Worm (Caenorhabditis elegans) whole organism, L4 larva: ENCODE results near the gene his-42.

ENCODE experiments used
- D1046.2 ChIP-seq: fragments of 200-800 bp; sonication (Bioruptor generic); IDR thresholded peaks from 2 replicates; pipeline ENCODE4 v1.3.6; 2022; ENCODE audit warnings: missing genetic modification characterization, missing compliant biosample characterization
- F10B5.3 ChIP-seq: sonication (generic microtip); optimal IDR thresholded peaks from 2 replicates; lab custom pipeline; 2016; ENCODE audit warnings: mild to moderate bottlenecking, missing genetic modification characterization, missing compliant biosample characterization
- F44E2.7 ChIP-seq: fragments of 200-800 bp; sonication (Bioruptor generic); IDR thresholded peaks from 2 replicates; pipeline ENCODE4 v2.1.2; 2022; ENCODE audit warnings: missing genetic modification characterization, missing compliant biosample characterization
- F49E8.2 ChIP-seq: sonication (generic microtip); optimal IDR thresholded peaks from 2 replicates; lab custom pipeline; 2016; ENCODE audit warnings: missing compliant biosample characterization, mild to moderate bottlenecking, missing genetic modification characterization, borderline replicate concordance
- R02D3.7 ChIP-seq: fragments of 150-350 bp; sonication (generic microtip); optimal IDR thresholded peaks from 3 replicates; lab custom pipeline; 2014; ENCODE audit warnings: missing biosample characterization, missing genetic modification characterization
- T20F7.1 ChIP-seq: fragments of 200-800 bp; sonication (Bioruptor generic); optimal IDR thresholded peaks from 2 replicates; lab custom pipeline; 2018; ENCODE audit warnings: mild to moderate bottlenecking, missing genetic modification characterization, missing compliant biosample characterization
- Y105C5A.15 ChIP-seq: fragments of 200-800 bp; sonication (Bioruptor generic); IDR thresholded peaks from 2 replicates; pipeline ENCODE4 v1.3.6; 2022; ENCODE audit warnings: missing genetic modification characterization, missing compliant biosample characterization
- ZK337.2 ChIP-seq: fragments of 200-800 bp; sonication (Bioruptor generic); IDR thresholded peaks from 2 replicates; pipeline ENCODE4 v1.3.6; 2022; ENCODE audit warnings: missing genetic modification reagents, missing genetic modification characterization, missing compliant biosample characterization
- ZK546.5 ChIP-seq, 2 experiments: sonication (generic microtip); optimal IDR thresholded peaks; 2 replicates each; lab custom pipeline; 2017; ENCODE audit warnings: missing biosample characterization in 2 of 2, missing genetic modification characterization in 2 of 2
- aly-2 ChIP-seq: sonication (generic microtip); optimal IDR thresholded peaks from 2 replicates; lab custom pipeline; 2018; ENCODE audit warnings: missing biosample characterization, missing genetic modification characterization
- arid-1 ChIP-seq: fragments of 200-800 bp; sonication (Bioruptor generic); conservative IDR thresholded peaks from 2 replicates; pipeline ENCODE4 v1.3.6; 2022; ENCODE audit warnings: missing genetic modification reagents, missing genetic modification characterization, missing compliant biosample characterization
- attf-4 ChIP-seq: sonication (generic microtip); optimal IDR thresholded peaks from 3 replicates; lab custom pipeline; 2017; ENCODE audit warnings: missing biosample characterization, missing genetic modification characterization
- ceh-32 ChIP-seq: sonication (generic microtip); optimal IDR thresholded peaks from 2 replicates; lab custom pipeline; 2016; ENCODE audit warnings: mild to moderate bottlenecking, missing genetic modification characterization, missing compliant biosample characterization; ENCODE audit not compliant: poor library complexity
- ceh-44 ChIP-seq: fragments of 200-800 bp; sonication (Bioruptor generic); IDR thresholded peaks from 2 replicates; pipeline ENCODE4 v1.3.6; 2022; ENCODE audit warnings: missing genetic modification reagents, missing genetic modification characterization, missing compliant biosample characterization
- ceh-62 ChIP-seq: sonication (generic microtip); optimal IDR thresholded peaks from 2 replicates; lab custom pipeline; 2017; ENCODE audit warnings: missing biosample characterization, missing genetic modification characterization
- ceh-82 ChIP-seq: sonication (generic microtip); optimal IDR thresholded peaks from 2 replicates; lab custom pipeline; 2017; ENCODE audit warnings: missing biosample characterization, missing genetic modification characterization
- daf-12 ChIP-seq: fragments of 150-350 bp; optimal IDR thresholded peaks from 2 replicates; lab custom pipeline; 2014; ENCODE audit warnings: missing biosample characterization, missing genetic modification reagents, missing genetic modification characterization
- dmd-9 ChIP-seq: fragments of 200-800 bp; sonication (Bioruptor generic); IDR thresholded peaks from 2 replicates; pipeline ENCODE4 v1.3.6; 2022; ENCODE audit warnings: missing genetic modification reagents, missing genetic modification characterization, missing compliant biosample characterization
- dpl-1 ChIP-seq: fragments of 150-350 bp; optimal IDR thresholded peaks from 2 replicates; lab custom pipeline; 2014; ENCODE audit warnings: missing biosample characterization, missing genetic modification reagents, missing genetic modification characterization
- duxl-1 ChIP-seq: sonication (generic microtip); optimal IDR thresholded peaks from 2 replicates; lab custom pipeline; 2016; ENCODE audit warnings: mild to moderate bottlenecking, missing genetic modification characterization, moderate library complexity, missing compliant biosample characterization; ENCODE audit not compliant: poor library complexity
- egl-27 ChIP-seq: sonication (generic microtip); optimal IDR thresholded peaks from 3 replicates; lab custom pipeline; 2017; ENCODE audit warnings: missing biosample characterization, missing genetic modification reagents, missing genetic modification characterization
- fos-1 ChIP-seq: fragments of 150-350 bp; optimal IDR thresholded peaks from 2 replicates; lab custom pipeline; 2014; ENCODE audit warnings: missing biosample characterization, missing genetic modification characterization
- hlh-30 ChIP-seq: sonication (generic microtip); optimal IDR thresholded peaks from 2 replicates; lab custom pipeline; 2017; ENCODE audit warnings: antibody characterized with exemption, mild to moderate bottlenecking, missing genetic modification characterization, missing compliant biosample characterization; ENCODE audit not compliant: insufficient read depth
- hmg-1.1 ChIP-seq: fragments of 200-800 bp; sonication (Bioruptor generic); IDR thresholded peaks from 2 replicates; pipeline ENCODE4 v1.3.6; 2022; ENCODE audit warnings: missing genetic modification reagents, missing genetic modification characterization, missing compliant biosample characterization
- mdl-1 ChIP-seq, 2 experiments: fragments of 150-350 bp in 1 of 2; sonication (generic microtip) in 1 of 2; optimal IDR thresholded peaks; 2 replicates each; lab custom pipeline; 2014 to 2017; ENCODE audit warnings: missing biosample characterization in 2 of 2, missing genetic modification characterization in 2 of 2
- mep-1 ChIP-seq: fragments of 150-350 bp; sonication (generic microtip); optimal IDR thresholded peaks from 3 replicates; lab custom pipeline; 2014; ENCODE audit warnings: missing biosample characterization, missing genetic modification characterization
- mxl-3 ChIP-seq: fragments of 200-800 bp; sonication (Bioruptor generic); optimal IDR thresholded peaks from 2 replicates; lab custom pipeline; 2018; ENCODE audit warnings: mild to moderate bottlenecking, missing genetic modification characterization, missing compliant biosample characterization
- nhr-10 ChIP-seq: fragments of 150-350 bp; optimal IDR thresholded peaks from 2 replicates; lab custom pipeline; 2014; ENCODE audit warnings: missing biosample characterization, missing genetic modification characterization
- nhr-102 ChIP-seq: sonication (generic microtip); optimal IDR thresholded peaks from 2 replicates; lab custom pipeline; 2016; ENCODE audit warnings: mild to moderate bottlenecking, missing genetic modification characterization, moderate library complexity, missing compliant biosample characterization
- nhr-237 ChIP-seq: sonication (generic microtip); optimal IDR thresholded peaks from 2 replicates; lab custom pipeline; 2017; ENCODE audit warnings: missing biosample characterization, missing genetic modification characterization
- nhr-25 ChIP-seq: sonication (generic microtip); optimal IDR thresholded peaks from 2 replicates; lab custom pipeline; 2017; ENCODE audit warnings: missing genetic modification characterization, mild to moderate bottlenecking, missing compliant biosample characterization, antibody characterized with exemption, moderate library complexity, borderline replicate concordance; ENCODE audit not compliant: insufficient read depth
- nhr-28 ChIP-seq: fragments of 150-350 bp; optimal IDR thresholded peaks from 2 replicates; lab custom pipeline; 2014; ENCODE audit warnings: missing biosample characterization, missing genetic modification characterization
- nhr-41 ChIP-seq: fragments of 200-800 bp; sonication (Bioruptor generic); IDR thresholded peaks from 2 replicates; pipeline ENCODE4 v1.3.6; 2022; ENCODE audit warnings: missing genetic modification reagents, missing genetic modification characterization, missing compliant biosample characterization
- nhr-48 ChIP-seq: sonication (generic microtip); optimal IDR thresholded peaks from 2 replicates; lab custom pipeline; 2016; ENCODE audit warnings: mild to moderate bottlenecking, missing genetic modification characterization, missing compliant biosample characterization
- nhr-6 ChIP-seq: fragments of 150-350 bp; optimal IDR thresholded peaks from 2 replicates; lab custom pipeline; 2014; ENCODE audit warnings: missing biosample characterization, missing genetic modification characterization
- nhr-76 ChIP-seq: fragments of 150-350 bp; optimal IDR thresholded peaks from 2 replicates; lab custom pipeline; 2014; ENCODE audit warnings: missing biosample characterization, missing genetic modification characterization
- pha-4 ChIP-seq, 2 experiments: fragments of 150-350 bp in 1 of 2; fragments of 200-800 bp in 1 of 2; sonication (Bioruptor generic) in 1 of 2; IDR thresholded peaks in 1 of 2; optimal IDR thresholded peaks in 1 of 2; 2 replicates each; pipeline versions ENCODE4 v1.3.6 to Lab custom; 2014 to 2022; ENCODE audit warnings: missing genetic modification characterization in 2 of 2, missing genetic modification reagents in 2 of 2, missing biosample characterization in 1 of 2, missing compliant biosample characterization in 1 of 2
- php-3 ChIP-seq: fragments of 200-800 bp; sonication (Bioruptor generic); IDR thresholded peaks from 2 replicates; pipeline ENCODE4 v1.3.6; 2022; ENCODE audit warnings: missing genetic modification reagents, missing genetic modification characterization, missing compliant biosample characterization
- pqm-1 ChIP-seq: sonication (generic microtip); optimal IDR thresholded peaks from 2 replicates; lab custom pipeline; 2017; ENCODE audit warnings: missing biosample characterization, missing genetic modification characterization
- rbr-2 ChIP-seq: sonication (generic microtip); optimal IDR thresholded peaks from 2 replicates; lab custom pipeline; 2016; ENCODE audit warnings: missing genotype, missing genetic modification characterization, missing compliant biosample characterization
- sdz-12 ChIP-seq: fragments of 200-800 bp; sonication (Bioruptor generic); optimal IDR thresholded peaks from 2 replicates; lab custom pipeline; 2018; ENCODE audit warnings: mild to moderate bottlenecking, missing genetic modification characterization, missing compliant biosample characterization
- set-16 ChIP-seq: fragments of 200-800 bp; sonication (Bioruptor generic); IDR thresholded peaks from 2 replicates; pipeline ENCODE4 v1.3.6; 2022; ENCODE audit warnings: missing genetic modification reagents, missing genetic modification characterization, missing compliant biosample characterization
- tra-1 ChIP-seq: fragments of 200-800 bp; sonication (Bioruptor generic); IDR thresholded peaks from 2 replicates; pipeline ENCODE4 v1.3.6; 2022; ENCODE audit warnings: missing genetic modification reagents, missing genetic modification characterization, missing compliant biosample characterization
- vab-7 ChIP-seq: fragments of 200-800 bp; sonication (Bioruptor generic); IDR thresholded peaks from 2 replicates; pipeline ENCODE4 v1.3.6; 2022; ENCODE audit warnings: missing genetic modification reagents, missing genetic modification characterization, missing compliant biosample characterization
- zfp-3 ChIP-seq: fragments of 200-800 bp; sonication (Bioruptor generic); conservative IDR thresholded peaks from 2 replicates; pipeline ENCODE4 v1.3.6; 2022; ENCODE audit warnings: missing genetic modification reagents, missing genetic modification characterization, missing compliant biosample characterization
- zip-11 ChIP-seq: fragments of 200-800 bp; sonication (Bioruptor generic); IDR thresholded peaks from 2 replicates; pipeline ENCODE4 v1.3.6; 2022; ENCODE audit warnings: missing genetic modification characterization, missing compliant biosample characterization
- zip-2 ChIP-seq: fragments of 150-350 bp; optimal IDR thresholded peaks from 2 replicates; lab custom pipeline; 2014; ENCODE audit warnings: missing biosample characterization, missing genetic modification characterization
- ztf-11 ChIP-seq: fragments of 150-350 bp; optimal IDR thresholded peaks from 2 replicates; lab custom pipeline; 2014; ENCODE audit warnings: missing biosample characterization, missing genetic modification characterization

Gene his-42

ce11 chrII:13834380-13835194, 6.1 kb upstream of the his-42 start (continued):
- TF ChIP-seq vab-7 (peak; percentile 86), fos-1 (tag; lab: Kevin White, UChicago) (peak; percentile 9), egl-27 (tag; lab: Kevin White, UChicago) (no peak), ceh-44 (GFP tag; lab: Robert Waterston, UW) (0 out of 2 replicates have a peak, but pooled peaks have one; percentile 36), F10B5.3 (tag; lab: Kevin White, UChicago) (peak; percentile 70), hlh-30 (tag; lab: Kevin White, UChicago) (peak; percentile 88), F44E2.7 (GFP tag; lab: Robert Waterston, UW) (peak; percentile 79; the same call in 1 of the 2 replicates), attf-4 (no peak), nhr-10 (no peak), daf-12 (no peak), duxl-1 (tag; lab: Kevin White, UChicago) (peak; percentile 93), aly-2 (no peak), ztf-11 (no peak), mxl-3 (GFP tag; lab: Kevin White, UChicago) (peak; percentile 24), nhr-25 (peak; percentile 82), zfp-3 (GFP tag; lab: Robert Waterston, UW) (peak; percentile 68), F49E8.2 (tag; lab: Kevin White, UChicago) (no peak), pqm-1 (tag; lab: Kevin White, UChicago) (peak; percentile 35), pha-4 (GFP tag; IDR thresholded peaks at IDR 0.05; lab: Robert Waterston, UW) (peak; percentile 94), pha-4 (tag; optimal IDR thresholded peaks at IDR 0.05; lab: Kevin White, UChicago) (peak; percentile 71), dmd-9 (GFP tag; lab: Robert Waterston, UW) (peak; percentile 85), ceh-32 (peak; percentile 73), rbr-2 (tag; lab: Kevin White, UChicago) (peak; percentile 94), R02D3.7 (no peak), ZK337.2 (GFP tag; lab: Robert Waterston, UW) (peak; percentile 71; the same call in 1 of the 2 replicates), Y105C5A.15 (GFP tag; lab: Robert Waterston, UW) (0 out of 2 replicates have a peak, but pooled peaks have one; percentile 65), tra-1 (peak; percentile 95), hmg-1.1 (peak; percentile 97), zip-2 (tag; lab: Kevin White, UChicago) (peak; percentile 69), ceh-62 (tag; lab: Kevin White, UChicago) (no peak), nhr-237 (no peak), T20F7.1 (GFP tag; lab: Kevin White, UChicago) (no peak), nhr-6 (tag; lab: Kevin White, UChicago) (peak; percentile 89), nhr-48 (tag; lab: Kevin White, UChicago) (peak; percentile 78), ZK546.5 (tag; optimal IDR thresholded peaks at IDR 0.05; lab: Kevin White, UChicago) (no peak), set-16 (GFP tag; lab: Robert Waterston, UW) (0 out of 2 replicates have a peak, but pooled peaks have one; percentile 8), mdl-1 (tag; optimal IDR thresholded peaks at IDR 0.05; lab: Kevin White, UChicago) (peak; percentile 10 to 11), sdz-12 (GFP tag; lab: Kevin White, UChicago) (no peak), php-3 (GFP tag; lab: Robert Waterston, UW) (peak; percentile 50; the same call in 1 of the 2 replicates), arid-1 (GFP tag; lab: Robert Waterston, UW) (peak; percentile 89), dpl-1 (GFP tag; lab: Kevin White, UChicago) (peak; percentile 82), D1046.2 (GFP tag; lab: Robert Waterston, UW) (peak; percentile 86), nhr-76 (tag; lab: Kevin White, UChicago) (no peak), nhr-28 (tag; lab: Kevin White, UChicago) (peak; percentile 50), mep-1 (peak; percentile 93), zip-11 (peak; percentile 73; the same call in 1 of the 2 replicates), nhr-41 (GFP tag; lab: Robert Waterston, UW) (peak; percentile 42; the same call in 1 of the 2 replicates), ceh-82 (tag; lab: Kevin White, UChicago) (no peak), nhr-102 (tag; lab: Kevin White, UChicago) (peak; percentile 90)
